Fruit fly (Drosophila melanogaster) whole organism, prepupa: ENCODE measurements around the gene Nuf2.
A peak's percentile ranks its signal among the peaks of the same experiment; 100 is the strongest.

Experiments
- Blimp-1 ChIP-seq: fragments of 200-800 bp; sonication (Bioruptor generic); optimal IDR thresholded peaks from 3 replicates; lab custom pipeline; 2017; ENCODE audit warnings: missing biosample characterization, missing genetic modification characterization, mild to moderate bottlenecking, moderate library complexity, missing genetic modification reagents
- CG10631 ChIP-seq: fragments of 200-800 bp; sonication (Bioruptor generic); optimal IDR thresholded peaks from 2 replicates; lab custom pipeline; 2016; ENCODE audit warnings: missing biosample characterization, missing genetic modification characterization
- CG11902 ChIP-seq: fragments of 200-800 bp; sonication (Bioruptor generic); optimal IDR thresholded peaks from 3 replicates; lab custom pipeline; 2016; ENCODE audit warnings: missing biosample characterization, missing genetic modification characterization
- CG15336 ChIP-seq: fragments of 200-800 bp; sonication (Bioruptor generic); IDR thresholded peaks from 2 replicates; pipeline ENCODE4 v1.3.6; 2022; ENCODE audit warnings: missing biosample characterization, missing genetic modification characterization
- CG16779 ChIP-seq: fragments of 200-800 bp; sonication (Bioruptor generic); optimal IDR thresholded peaks from 3 replicates; lab custom pipeline; 2017; ENCODE audit warnings: missing biosample characterization, mild to moderate bottlenecking, missing genetic modification characterization
- CG3032 ChIP-seq: fragments of 200-800 bp; optimal IDR thresholded peaks from 2 replicates; lab custom pipeline; 2019; ENCODE audit warnings: missing biosample characterization, mild to moderate bottlenecking, missing genetic modification characterization, moderate library complexity
- CG31627 ChIP-seq: fragments of 200-800 bp; sonication (Bioruptor generic); optimal IDR thresholded peaks from 3 replicates; lab custom pipeline; 2016; ENCODE audit warnings: missing biosample characterization, missing genetic modification characterization
- CG4318 ChIP-seq: fragments of 200-800 bp; sonication (Bioruptor generic); optimal IDR thresholded peaks from 3 replicates; lab custom pipeline; 2017; ENCODE audit warnings: missing biosample characterization, mild to moderate bottlenecking, missing genetic modification characterization
- CG6163 ChIP-seq: fragments of 200-800 bp; sonication (Bioruptor generic); IDR thresholded peaks from 3 replicates; pipeline ENCODE4 v1.3.6; 2022; ENCODE audit warnings: missing biosample characterization, missing genetic modification characterization
- CG6792 ChIP-seq: fragments of 200-800 bp; sonication (Bioruptor generic); optimal IDR thresholded peaks from 3 replicates; lab custom pipeline; 2016; ENCODE audit warnings: missing biosample characterization, missing genetic modification characterization
- CG6854 ChIP-seq: fragments of 200-800 bp; sonication (Bioruptor generic); optimal IDR thresholded peaks from 2 replicates; lab custom pipeline; 2017; ENCODE audit warnings: missing biosample characterization, mild to moderate bottlenecking, missing genetic modification characterization
- CG7368 ChIP-seq: fragments of 200-800 bp; sonication (Bioruptor generic); optimal IDR thresholded peaks from 3 replicates; lab custom pipeline; 2016; ENCODE audit warnings: missing biosample characterization, missing genetic modification characterization
- CG8632 ChIP-seq: fragments of 200-800 bp; sonication (Bioruptor generic); optimal IDR thresholded peaks from 3 replicates; lab custom pipeline; 2016; ENCODE audit warnings: missing biosample characterization, missing genetic modification characterization
- CG9139 ChIP-seq: fragments of 200-800 bp; sonication (Bioruptor generic); optimal IDR thresholded peaks from 3 replicates; lab custom pipeline; 2017; ENCODE audit warnings: missing biosample characterization, mild to moderate bottlenecking, missing genetic modification characterization
- Eip78C ChIP-seq: fragments of 200-800 bp; sonication (Bioruptor generic); peaks from one replicate; lab custom pipeline; 2016; ENCODE audit warnings: missing biosample characterization, missing genetic modification characterization
- Eip93F ChIP-seq: fragments of 200-800 bp; sonication (Bioruptor generic); optimal IDR thresholded peaks from 2 replicates; lab custom pipeline; 2016; ENCODE audit warnings: missing biosample characterization, mild to moderate bottlenecking, missing genetic modification characterization
- Ets96B ChIP-seq: fragments of 200-800 bp; optimal IDR thresholded peaks from 2 replicates; lab custom pipeline; 2019; ENCODE audit warnings: missing biosample characterization, mild to moderate bottlenecking, missing genetic modification characterization, moderate library complexity
- Hr38 ChIP-seq: sonication (Bioruptor generic); optimal IDR thresholded peaks from 2 replicates; lab custom pipeline; 2016; ENCODE audit warnings: missing biosample characterization, missing genetic modification characterization
- Hr39 ChIP-seq: fragments of 200-800 bp; sonication (Bioruptor generic); optimal IDR thresholded peaks from 2 replicates; lab custom pipeline; 2016; ENCODE audit warnings: missing biosample characterization, missing genetic modification characterization
- Hr4 ChIP-seq: fragments of 200-800 bp; sonication (Bioruptor generic); optimal IDR thresholded peaks from 3 replicates; lab custom pipeline; 2016; ENCODE audit warnings: missing biosample characterization, missing genetic modification characterization
- Lpt ChIP-seq: fragments of 200-800 bp; sonication (Bioruptor generic); optimal IDR thresholded peaks from 3 replicates; lab custom pipeline; 2016; ENCODE audit warnings: missing biosample characterization, missing genetic modification characterization
- Met ChIP-seq: fragments of 200-800 bp; sonication (Bioruptor generic); optimal IDR thresholded peaks from 3 replicates; lab custom pipeline; 2016; ENCODE audit warnings: missing biosample characterization, missing genetic modification characterization
- OdsH ChIP-seq: fragments of 200-800 bp; sonication (Bioruptor generic); optimal IDR thresholded peaks from 3 replicates; lab custom pipeline; 2016; ENCODE audit warnings: missing biosample characterization, missing genetic modification characterization
- Smox ChIP-seq: fragments of 200-800 bp; sonication (Bioruptor generic); optimal IDR thresholded peaks from 3 replicates; lab custom pipeline; 2016; ENCODE audit warnings: missing biosample characterization, missing genetic modification characterization
- Sox102F ChIP-seq: fragments of 200-800 bp; sonication (Bioruptor generic); optimal IDR thresholded peaks from 2 replicates; lab custom pipeline; 2016; ENCODE audit warnings: missing biosample characterization, mild to moderate bottlenecking, missing genetic modification characterization
- Sox14 ChIP-seq: fragments of 200-800 bp; sonication (Bioruptor generic); optimal IDR thresholded peaks from 3 replicates; lab custom pipeline; 2016; ENCODE audit warnings: missing biosample characterization, missing genetic modification characterization
- Sox15 ChIP-seq: fragments of 200-800 bp; sonication (Bioruptor generic); optimal IDR thresholded peaks from 3 replicates; lab custom pipeline; 2016; ENCODE audit warnings: missing biosample characterization, missing genetic modification characterization
- achi ChIP-seq: fragments of 200-800 bp; sonication (Bioruptor generic); optimal IDR thresholded peaks from 3 replicates; lab custom pipeline; 2016; ENCODE audit warnings: missing biosample characterization, missing genetic modification characterization
- acj6 ChIP-seq: fragments of 200-800 bp; sonication (Bioruptor generic); optimal IDR thresholded peaks from 3 replicates; lab custom pipeline; 2016; ENCODE audit warnings: missing biosample characterization, missing genetic modification characterization
- cyc ChIP-seq: fragments of 200-800 bp; sonication (Bioruptor generic); optimal IDR thresholded peaks from 3 replicates; lab custom pipeline; 2016; ENCODE audit warnings: missing biosample characterization, missing genetic modification characterization
- dsx ChIP-seq: fragments of 200-800 bp; optimal IDR thresholded peaks from 3 replicates; lab custom pipeline; 2019; ENCODE audit warnings: missing biosample characterization, mild to moderate bottlenecking, missing genetic modification characterization, moderate library complexity; ENCODE audit not compliant: poor library complexity, severe bottlenecking
- esn ChIP-seq: fragments of 200-800 bp; sonication (Bioruptor generic); optimal IDR thresholded peaks from 2 replicates; lab custom pipeline; 2016; ENCODE audit warnings: missing biosample characterization, mild to moderate bottlenecking, missing genetic modification characterization, moderate library complexity
- fd59A ChIP-seq: fragments of 200-800 bp; sonication (Bioruptor generic); optimal IDR thresholded peaks from 2 replicates; lab custom pipeline; 2017; ENCODE audit warnings: missing biosample characterization, mild to moderate bottlenecking, missing genetic modification characterization, missing genetic modification reagents
- fkh ChIP-seq: fragments of 200-800 bp; sonication (Bioruptor generic); optimal IDR thresholded peaks from 3 replicates; lab custom pipeline; 2017; ENCODE audit warnings: missing biosample characterization, mild to moderate bottlenecking, missing genetic modification characterization, moderate library complexity
- lz ChIP-seq: fragments of 200-800 bp; sonication (Bioruptor generic); optimal IDR thresholded peaks from 3 replicates; lab custom pipeline; 2016; ENCODE audit warnings: missing biosample characterization, missing genetic modification characterization
- net ChIP-seq: fragments of 200-800 bp; sonication (Bioruptor generic); optimal IDR thresholded peaks from 3 replicates; lab custom pipeline; 2016; ENCODE audit warnings: missing biosample characterization, missing genetic modification characterization
- spab ChIP-seq: fragments of 200-800 bp; sonication (Bioruptor generic); optimal IDR thresholded peaks from 2 replicates; lab custom pipeline; 2017; ENCODE audit warnings: missing biosample characterization, mild to moderate bottlenecking, missing genetic modification characterization, missing genetic modification reagents
- ss ChIP-seq, 2 experiments: fragments of 200-800 bp; sonication (Bioruptor generic); optimal IDR thresholded peaks; 2 replicates in 1 of 2; 3 replicates in 1 of 2; lab custom pipeline; 2017 to 2018; ENCODE audit warnings: mild to moderate bottlenecking in 2 of 2, missing biosample characterization in 2 of 2, missing genetic modification characterization in 2 of 2, moderate library complexity in 1 of 2
- svp ChIP-seq: fragments of 200-800 bp; sonication (Bioruptor generic); peaks from one replicate; lab custom pipeline; 2016; ENCODE audit warnings: missing biosample characterization, missing genetic modification characterization
- vri ChIP-seq: fragments of 200-800 bp; sonication (Bioruptor generic); optimal IDR thresholded peaks from 3 replicates; lab custom pipeline; 2016; ENCODE audit warnings: missing biosample characterization, mild to moderate bottlenecking, missing genetic modification characterization

Nuf2 gene

dm6 chr2L:7026988-7027908, 38.4 kb downstream of the Nuf2 start, which contains the start of the genes CG31908 and MME1 (continued):
- peak; percentile 14 for TF ChIP-seq CG6792
- no peak for TF ChIP-seq CG7368
- TF ChIP-seq Blimp-1 (GFP tag; lab: Kevin White, UChicago): no peak
- TF ChIP-seq ss (GFP tag; optimal IDR thresholded peaks at IDR 0.05; lab: Kevin White, UChicago): no peak
- TF ChIP-seq vri (GFP tag; lab: Kevin White, UChicago): peak; percentile 27
- peak; percentile 58 for TF ChIP-seq Met (GFP tag; lab: Kevin White, UChicago)
- no peak for TF ChIP-seq CG15336 (GFP tag; lab: Robert Waterston, UW)
- TF ChIP-seq Sox14 (GFP tag; lab: Kevin White, UChicago): peak; percentile 52

- TF ChIP-seq CG9139 (GFP tag; lab: Kevin White, UChicago) (no peak), ss (GFP tag; optimal IDR thresholded peaks at IDR 0.05; lab: Kevin White, UChicago) (no peak), acj6 (no peak), CG4318 (no peak), OdsH (GFP tag; lab: Kevin White, UChicago) (no peak), achi (GFP tag; lab: Kevin White, UChicago) (no peak), Smox (GFP tag; lab: Kevin White, UChicago) (no peak), Eip93F (GFP tag; lab: Kevin White, UChicago) (no peak), CG6163 (no peak), CG11902 (GFP tag; lab: Kevin White, UChicago) (no peak), CG10631 (GFP tag; lab: Kevin White, UChicago) (no peak), cyc (GFP tag; lab: Kevin White, UChicago) (no peak), CG6792 (no peak), Sox14 (GFP tag; lab: Kevin White, UChicago) (no peak), Eip78C (GFP tag; lab: Kevin White, UChicago) (no peak), svp (GFP tag; lab: Kevin White, UChicago) (no peak), Ets96B (no peak), fkh (GFP tag; lab: Kevin White, UChicago) (no peak)
These were observed 39.3 kb downstream of the Nuf2 start for dm6 chr2L:7026308-7026707.

dm6 chr2L:7025247-7025646, 40.4 kb downstream of the Nuf2 start:
- TF ChIP-seq Eip78C (GFP tag; lab: Kevin White, UChicago) (no peak), Eip93F (GFP tag; lab: Kevin White, UChicago) (no peak)

dm6 chr2L:7023614-7024259, 41.9 kb downstream of the Nuf2 start, which contains the start of gene Gart:
TSS of gene Gart (minus strand) at chr2L:7023898.
- TF ChIP-seq Eip93F (GFP tag; lab: Kevin White, UChicago) (peak; percentile 77), Met (GFP tag; lab: Kevin White, UChicago) (peak; percentile 87), CG9139 (GFP tag; lab: Kevin White, UChicago) (no peak), CG11902 (GFP tag; lab: Kevin White, UChicago) (peak; percentile 59), CG6854 (GFP tag; lab: Kevin White, UChicago) (no peak), Ets96B (peak; percentile 59), Lpt (GFP tag; lab: Kevin White, UChicago) (peak; percentile 44), Hr39 (GFP tag; lab: Kevin White, UChicago) (peak; percentile 89), net (GFP tag; lab: Kevin White, UChicago) (peak; percentile 77), Smox (GFP tag; lab: Kevin White, UChicago) (peak; percentile 87), lz (GFP tag; lab: Kevin White, UChicago) (peak; percentile 91), Sox102F (GFP tag; lab: Kevin White, UChicago) (peak; percentile 87), spab (GFP tag; lab: Kevin White, UChicago) (no peak), Sox15 (GFP tag; lab: Kevin White, UChicago) (peak; percentile 59), CG6792 (peak; percentile 70), CG4318 (no peak), cyc (GFP tag; lab: Kevin White, UChicago) (peak; percentile 88), fd59A (GFP tag; lab: Kevin White, UChicago) (peak; percentile 30), CG31627 (GFP tag; lab: Kevin White, UChicago) (peak; percentile 89), ss (GFP tag; optimal IDR thresholded peaks at IDR 0.05; lab: Kevin White, UChicago) (peak in 1 of 2 experiments; percentile 59), esn (peak; percentile 92), Hr4 (GFP tag; lab: Kevin White, UChicago) (peak; percentile 73), CG10631 (GFP tag; lab: Kevin White, UChicago) (peak; percentile 63), CG8632 (GFP tag; lab: Kevin White, UChicago) (peak; percentile 52), dsx (peak; percentile 50), CG15336 (GFP tag; lab: Robert Waterston, UW) (peak; percentile 65), CG16779 (tag; lab: Kevin White, UChicago) (no peak), vri (GFP tag; lab: Kevin White, UChicago) (peak; percentile 87), Hr38 (GFP tag; lab: Kevin White, UChicago) (no peak), CG3032 (tag; lab: Kevin White, UChicago) (no peak)
